Fruit fly (Drosophila melanogaster): ENCODE results near the gene scro.

The scro gene

dm6 chr3L:24723734-24724336 lies at the start of gene scro:
Gene scro, plus strand, starts transcription at chr3L:24724162.
- TF ChIP-seq CG17801 (GFP tag; optimal IDR thresholded peaks at IDR 0.05; ENCODE audit: partially characterized antibody): no peak

- TF ChIP-seq CG17801 (GFP tag; optimal IDR thresholded peaks at IDR 0.05; ENCODE audit: partially characterized antibody): no peak
Observed at dm6 chr3L:24722173-24722572, 1.8 kb upstream of the scro start.
